Worm (Caenorhabditis elegans) whole organism, L2 larva: ENCODE data around the gene ubc-18.

Source experiments
- R02D3.7 ChIP-seq: fragments of 150-350 bp; optimal IDR thresholded peaks from 2 replicates; lab custom pipeline; 2014; ENCODE audit warnings: missing biosample characterization, missing genetic modification characterization
- ama-1 ChIP-seq: fragments of 150-350 bp; optimal IDR thresholded peaks from 2 replicates; lab custom pipeline; 2018; ENCODE audit warnings: inconsistent platforms
- ceh-82 ChIP-seq: fragments of 150-350 bp; optimal IDR thresholded peaks from 2 replicates; lab custom pipeline; 2014; ENCODE audit warnings: missing biosample characterization, missing genetic modification characterization
- elt-1 ChIP-seq: fragments of 150-350 bp; optimal IDR thresholded peaks from 2 replicates; lab custom pipeline; 2014; ENCODE audit warnings: missing biosample characterization, missing genetic modification characterization
- lin-13 ChIP-seq: fragments of 150-350 bp; optimal IDR thresholded peaks from 2 replicates; lab custom pipeline; 2014; ENCODE audit warnings: missing biosample characterization, missing genetic modification reagents, missing genetic modification characterization
- lsy-2 ChIP-seq, 2 experiments: fragments of 150-350 bp in 1 of 2; sonication (generic microtip) in 1 of 2; optimal IDR thresholded peaks; 2 replicates each; lab custom pipeline; 2014 to 2017; ENCODE audit warnings: missing biosample characterization in 2 of 2, missing genetic modification characterization in 2 of 2
- mdl-1 ChIP-seq, 2 experiments: fragments of 150-350 bp in 1 of 2; sonication (generic microtip) in 1 of 2; optimal IDR thresholded peaks; 2 replicates each; lab custom pipeline; 2017; ENCODE audit warnings: missing biosample characterization in 2 of 2, missing genetic modification characterization in 2 of 2
- nhr-12 ChIP-seq: fragments of 150-350 bp; optimal IDR thresholded peaks from 2 replicates; lab custom pipeline; 2014; ENCODE audit warnings: missing biosample characterization, missing genetic modification characterization
- skn-1 ChIP-seq: sonication (generic microtip); optimal IDR thresholded peaks from 2 replicates; lab custom pipeline; 2017; ENCODE audit warnings: missing biosample characterization, missing genetic modification characterization
- snpc-4 ChIP-seq: fragments of 150-350 bp; optimal IDR thresholded peaks from 2 replicates; lab custom pipeline; 2014; ENCODE audit warnings: missing biosample characterization, missing genetic modification characterization
- unc-62 ChIP-seq: fragments of 150-350 bp; optimal IDR thresholded peaks from 2 replicates; lab custom pipeline; 2014; ENCODE audit warnings: missing biosample characterization, missing genetic modification reagents, missing genetic modification characterization
- zag-1 ChIP-seq: fragments of 150-350 bp; optimal IDR thresholded peaks from 2 replicates; lab custom pipeline; 2014; ENCODE audit warnings: missing biosample characterization, missing genetic modification characterization
- ztf-11 ChIP-seq: sonication (generic microtip); optimal IDR thresholded peaks from 2 replicates; lab custom pipeline; 2017; ENCODE audit warnings: missing biosample characterization, missing genetic modification characterization

DNA sequence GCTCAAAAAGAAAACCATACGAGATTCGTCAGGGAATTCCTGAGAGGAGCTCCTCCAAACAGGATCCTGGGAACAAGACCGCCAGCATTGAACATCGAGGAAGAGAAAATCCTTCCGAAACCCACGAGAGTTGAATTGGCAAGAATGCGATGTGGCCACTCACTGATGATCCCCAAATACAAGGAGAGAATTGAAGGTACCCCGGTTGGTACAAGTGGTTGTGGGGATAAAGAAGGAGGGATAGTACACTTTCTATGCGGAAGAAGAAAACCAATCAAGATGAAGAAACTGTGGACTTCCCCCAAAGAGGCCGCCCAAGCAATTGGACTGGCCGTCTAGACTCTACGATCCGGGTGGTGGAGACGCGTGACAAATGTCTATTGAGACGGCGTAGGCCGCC lies 5.3 kb downstream of the ubc-18 start:
- TF ChIP-seq R02D3.7 (tag; lab: Kevin White, UChicago) (no peak), snpc-4 (no peak), elt-1 (tag; lab: Kevin White, UChicago) (no peak), lsy-2 (tag; optimal IDR thresholded peaks at IDR 0.05; lab: Kevin White, UChicago) (no peak), unc-62 (no peak), zag-1 (tag; lab: Kevin White, UChicago) (no peak), mdl-1 (tag; optimal IDR thresholded peaks at IDR 0.05; lab: Kevin White, UChicago) (no peak), lin-13 (GFP tag; lab: Kevin White, UChicago) (no peak), ama-1 (no peak), nhr-12 (tag; lab: Kevin White, UChicago) (no peak), ztf-11 (tag; lab: Kevin White, UChicago) (no peak), ceh-82 (no peak), skn-1 (tag; lab: Kevin White, UChicago) (no peak)
